Fruit fly (Drosophila melanogaster): ENCODE measurements around the gene CG15865.
A peak's percentile ranks its signal among the peaks of the same experiment; 100 is the strongest.

Gene CG15865

dm6 chrX:16689966-16690365 is 25.7 kb upstream of the CG15865 start:
- no peak for TF ChIP-seq noc (tag; optimal IDR thresholded peaks at IDR 0.05)

DNA sequence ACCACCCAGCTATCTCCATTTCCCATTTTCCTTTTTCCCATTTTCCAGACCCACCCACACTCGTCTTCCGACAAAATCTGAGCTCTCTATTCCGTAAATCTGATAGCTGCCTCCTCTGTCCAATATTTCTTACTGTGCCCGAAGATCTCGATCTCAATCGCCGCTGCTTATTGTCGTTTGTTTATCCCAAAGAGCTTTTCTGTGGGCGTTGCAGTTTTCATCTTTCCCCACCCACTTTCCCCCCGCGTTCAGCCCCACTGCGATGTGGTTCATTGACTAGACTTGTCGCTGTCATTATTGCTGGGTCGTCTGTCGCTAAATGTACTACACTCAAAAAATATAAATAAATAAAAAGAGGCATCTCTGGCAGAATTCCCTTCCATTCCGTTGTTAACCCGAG is 25.1 kb upstream of the CG15865 start:
- TF ChIP-seq noc (tag; optimal IDR thresholded peaks at IDR 0.05) = no peak

DNA sequence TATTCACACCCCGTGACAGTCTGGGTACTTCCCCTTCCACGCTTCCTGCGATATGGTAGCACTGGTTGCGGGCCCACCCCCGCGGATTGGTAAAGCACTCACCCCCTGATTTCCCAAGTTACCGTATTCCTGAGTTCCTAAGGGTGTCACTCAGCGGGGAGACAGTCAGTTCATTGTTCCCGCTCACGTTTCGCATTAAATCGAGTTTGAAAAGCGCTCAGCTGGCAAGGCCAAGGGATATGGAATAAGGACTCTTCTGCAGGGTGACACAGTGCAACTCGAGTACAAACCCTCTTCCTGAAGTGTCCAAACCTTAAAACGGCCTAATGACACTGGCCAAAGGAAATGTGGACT is 23.8 kb upstream of the CG15865 start:
- TF ChIP-seq noc (tag; optimal IDR thresholded peaks at IDR 0.05) = no peak

DNA sequence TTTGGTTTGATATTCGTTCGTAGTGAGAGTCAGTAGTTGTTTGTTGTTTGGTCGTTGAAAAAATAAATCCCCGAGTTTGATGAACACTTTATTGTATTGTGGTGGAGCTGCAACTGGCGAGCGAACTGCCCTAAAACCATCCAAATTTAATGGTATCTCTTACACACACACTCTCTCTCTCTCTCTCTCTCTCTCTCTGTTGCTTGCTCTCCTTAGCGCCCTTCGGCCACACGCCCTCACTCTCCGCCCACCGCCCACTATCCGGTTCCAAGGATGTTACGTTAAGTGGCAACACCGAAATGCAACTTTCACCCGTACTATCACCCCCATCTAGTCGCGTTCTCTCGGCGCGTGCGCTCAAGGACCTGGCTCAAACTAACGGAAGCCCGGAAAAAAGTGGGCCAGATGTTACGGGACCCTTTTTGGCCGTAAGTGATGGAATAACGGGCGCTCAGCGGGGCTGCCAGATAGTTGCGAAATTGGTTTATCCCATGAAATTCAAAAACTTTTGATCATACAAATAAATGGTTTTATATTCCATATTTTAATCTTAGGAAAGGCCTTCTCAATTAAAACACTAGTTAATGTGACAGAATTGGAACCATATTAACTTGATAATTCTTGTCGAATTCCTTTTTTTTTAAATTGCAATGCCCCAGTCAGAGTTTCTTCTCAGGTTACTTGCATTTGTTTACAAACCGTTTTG is 23.3 kb upstream of the CG15865 start:
- no peak for TF ChIP-seq noc (tag; optimal IDR thresholded peaks at IDR 0.05)

dm6 chrX:16683765-16684164 is 19.5 kb upstream of the CG15865 start, which contains the start of gene Axs:
Gene Axs, minus strand, starts transcription at chrX:16683895.
- TF ChIP-seq noc (tag; optimal IDR thresholded peaks at IDR 0.05) = no peak

dm6 chrX:16678845-16679347 is 14.6 kb upstream of the CG15865 start, which contains the start of the genes CG13010 and sing:
Gene CG13010, minus strand, starts transcription at chrX:16678945.
Gene sing, plus strand, starts transcription at chrX:16679297.
- no peak for TF ChIP-seq noc (tag; optimal IDR thresholded peaks at IDR 0.05)

- no peak for TF ChIP-seq noc (tag; optimal IDR thresholded peaks at IDR 0.05)
These were observed 12.9 kb upstream of the CG15865 start for dm6 chrX:16677163-16677562.

DNA sequence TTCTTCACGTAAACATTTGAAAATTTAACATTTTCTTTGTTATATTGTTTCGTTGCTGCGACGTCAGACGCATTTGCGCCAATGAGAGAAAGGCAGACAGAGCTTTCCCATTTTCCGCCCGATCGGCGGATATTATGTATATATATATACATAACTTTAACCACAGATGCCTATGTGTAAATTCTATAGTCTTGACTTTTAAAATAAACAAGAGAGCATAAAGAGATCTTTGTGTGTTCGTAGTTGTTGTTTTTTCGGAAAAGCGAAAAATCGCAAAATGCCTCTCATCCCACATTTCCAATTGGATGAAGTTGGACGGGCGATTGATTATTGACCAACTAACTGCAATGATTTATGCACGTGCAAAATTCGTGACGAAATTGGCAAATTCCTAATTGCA is 12.4 kb upstream of the CG15865 start, which contains the start of gene CG13012:
CG13012 (minus strand) TSS at position 101 of the 400 bp plus-strand sequence.
- TF ChIP-seq noc (tag; optimal IDR thresholded peaks at IDR 0.05) = no peak

dm6 chrX:16674538-16674937 is 10.3 kb upstream of the CG15865 start:
- no peak for TF ChIP-seq noc (tag; optimal IDR thresholded peaks at IDR 0.05)

DNA sequence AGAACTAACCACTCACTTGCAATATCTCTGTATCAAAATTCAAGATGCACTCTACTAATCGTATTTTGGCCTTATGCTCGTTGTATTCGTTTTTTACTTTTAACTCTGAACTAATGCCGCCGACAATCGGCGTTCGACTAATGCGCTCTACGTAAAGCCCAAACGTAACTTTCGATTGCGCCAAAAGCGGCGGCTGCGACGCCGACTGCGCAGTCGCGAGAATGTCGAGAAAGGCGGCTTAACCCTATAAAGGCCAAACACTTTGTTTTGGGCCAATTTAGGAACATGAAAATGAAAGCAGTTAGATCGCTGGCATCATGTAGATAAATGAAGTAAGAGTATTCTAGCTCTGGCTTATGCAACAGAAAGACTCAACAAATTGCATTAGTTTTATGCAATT is 8.6 kb upstream of the CG15865 start:
- TF ChIP-seq noc (tag; optimal IDR thresholded peaks at IDR 0.05) = no peak

- peak; percentile 81 for TF ChIP-seq noc (tag; optimal IDR thresholded peaks at IDR 0.05)
These were observed 6.6 kb upstream of the CG15865 start for dm6 chrX:16670691-16671481.

- TF ChIP-seq noc (tag; optimal IDR thresholded peaks at IDR 0.05) = no peak
These were observed 6.0 kb upstream of the CG15865 start for dm6 chrX:16670262-16670661.

DNA sequence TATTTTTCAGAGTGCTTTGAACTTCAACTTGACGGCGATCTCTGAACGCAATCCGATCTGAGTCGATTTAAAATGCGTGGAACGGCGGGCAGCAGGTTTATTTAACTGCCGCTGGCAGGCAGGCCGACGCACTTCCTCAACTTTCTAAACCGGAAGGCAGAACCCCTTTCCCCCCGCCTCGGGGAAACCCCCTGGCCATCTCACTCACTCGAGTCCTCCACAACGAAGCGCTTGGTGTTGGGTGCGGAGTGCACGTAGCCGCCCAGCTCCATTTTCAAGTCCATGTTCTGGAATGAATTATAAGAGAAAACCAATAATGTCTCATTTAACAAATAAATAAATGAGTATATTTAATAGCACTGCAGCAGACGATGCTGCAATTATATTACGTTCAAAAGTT is 5.6 kb upstream of the CG15865 start:
- no peak for TF ChIP-seq noc (tag; optimal IDR thresholded peaks at IDR 0.05)

DNA sequence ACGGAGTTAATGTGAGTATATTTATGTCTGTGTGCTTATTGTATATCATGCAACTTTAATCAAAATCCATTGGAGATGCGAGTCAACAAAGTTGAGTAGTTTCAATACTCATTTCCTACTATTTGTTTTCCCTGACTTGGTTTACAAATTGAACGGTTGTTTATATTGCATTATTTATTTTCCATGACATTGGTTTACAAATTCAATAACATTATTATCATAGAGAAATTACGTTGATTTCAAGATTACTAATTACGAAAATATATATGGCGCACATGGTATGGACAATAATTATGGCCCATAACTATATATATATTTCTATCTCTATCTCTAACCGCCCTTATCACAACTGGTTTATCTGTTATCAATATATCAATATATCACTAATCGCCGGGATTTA is 3.6 kb downstream of the CG15865 start:
- TF ChIP-seq noc (tag; optimal IDR thresholded peaks at IDR 0.05) = no peak

dm6 chrX:16655724-16656235 is 8.5 kb downstream of the CG15865 start:
- peak; percentile 57 for TF ChIP-seq noc (tag; optimal IDR thresholded peaks at IDR 0.05)

- TF ChIP-seq noc (tag; optimal IDR thresholded peaks at IDR 0.05) = no peak
These were observed 9.3 kb downstream of the CG15865 start, which contains the start of the genes Nemp and r for dm6 chrX:16654931-16655409. Gene Nemp, minus strand, starts transcription at chrX:16655015. Gene r, plus strand, starts transcription at chrX:16655359.

Measured in whole organism, larva.